Fruit fly (Drosophila melanogaster) Kc167 (cell line): ENCODE data around the gene CG3505.

Experiments
- insv ChIP-seq: fragments of >200 bp; optimal IDR thresholded peaks from 3 replicates; lab custom pipeline; 2018; ENCODE audit warnings: missing external identifiers
- psq ChIP-seq: fragments of >200 bp; optimal IDR thresholded peaks from 2 replicates; lab custom pipeline; 2017; ENCODE audit warnings: missing external identifiers

DNA sequence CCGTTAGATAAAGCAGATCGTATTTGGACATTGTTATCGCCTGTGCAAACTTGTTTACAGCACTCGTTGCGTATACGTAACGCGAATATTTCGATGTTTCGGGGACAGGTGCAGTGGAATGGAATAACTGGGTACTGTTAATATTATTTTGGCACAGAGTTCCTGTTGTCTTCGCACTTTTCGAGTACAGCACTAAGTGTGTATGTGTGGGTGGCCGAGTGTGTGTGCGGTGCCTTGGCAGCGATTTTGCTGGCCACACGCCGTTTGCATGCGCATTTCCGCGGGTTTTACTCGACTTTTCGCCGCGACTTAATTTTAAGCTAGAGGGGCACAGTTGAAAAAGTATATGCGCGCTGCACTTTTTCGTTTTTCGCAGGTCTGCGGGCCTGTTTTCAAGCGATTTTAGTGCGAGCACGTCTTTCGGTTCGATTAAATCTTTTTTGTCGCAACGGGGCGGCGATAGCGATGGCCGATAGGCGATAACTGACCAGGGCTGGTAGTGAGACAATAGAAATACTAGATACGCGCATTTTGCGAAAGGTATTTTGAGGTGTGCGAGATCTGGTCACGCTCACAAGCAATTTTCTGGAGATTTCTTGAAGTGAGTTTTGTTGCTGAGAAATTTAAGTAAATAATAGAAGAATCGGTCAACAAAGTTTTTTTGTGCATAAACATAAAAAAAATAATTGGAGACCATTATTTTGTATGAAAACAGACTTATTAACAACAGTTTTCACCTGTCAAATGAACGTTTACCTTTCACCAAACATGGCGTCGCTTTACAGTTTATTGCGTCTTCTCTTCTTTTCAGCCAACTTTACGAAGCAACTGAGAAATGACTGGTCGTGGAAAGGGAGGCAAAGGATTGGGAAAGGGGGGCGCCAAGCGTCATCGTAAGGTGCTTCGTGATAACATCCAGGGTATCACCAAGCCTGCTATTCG, 31.8 kb upstream of the CG3505 start, which contains the start of the genes put and His4r:
- TF ChIP-seq psq (lab: Kevin White, UChicago) (no peak), insv (lab: Kevin White, UChicago) (no peak)
